Fruit fly (Drosophila melanogaster): ENCODE data around the gene CG13392.

dm6 chr2L:8362273-8362954 is 20.2 kb downstream of the CG13392 start, which contains the start of gene CG7627:
- no peak for TF ChIP-seq CG8478 (optimal IDR thresholded peaks at IDR 0.05)
- no peak for TF ChIP-seq CTCF (optimal IDR thresholded peaks at IDR 0.05)

Measured in S2 (cell line).